Worm (Caenorhabditis elegans) whole organism, mixed stage, embryonic: ENCODE data around the gene cht-4.

ENCODE experiments used
- M03D4.4 ChIP-seq: sonication (generic microtip); optimal IDR thresholded peaks from 2 replicates; lab custom pipeline; 2017; ENCODE audit warnings: mild to moderate bottlenecking, missing genetic modification characterization, missing compliant biosample characterization
- blmp-1 ChIP-seq: fragments of 150-350 bp; optimal IDR thresholded peaks from 2 replicates; lab custom pipeline; 2014; ENCODE audit warnings: missing biosample characterization, missing genetic modification characterization
- ceh-39 ChIP-seq: fragments of 150-350 bp; optimal IDR thresholded peaks from 2 replicates; lab custom pipeline; 2014; ENCODE audit warnings: missing biosample characterization, missing genetic modification characterization
- ceh-43 ChIP-seq: fragments of 200-800 bp; sonication (Bioruptor generic); optimal IDR thresholded peaks from 2 replicates; lab custom pipeline; 2018; ENCODE audit warnings: mild to moderate bottlenecking, missing genetic modification characterization, moderate library complexity, missing compliant biosample characterization
- ceh-83 ChIP-seq: fragments of 200-800 bp; sonication (Bioruptor generic); optimal IDR thresholded peaks from 2 replicates; lab custom pipeline; 2018; ENCODE audit warnings: mild to moderate bottlenecking, missing genetic modification characterization, missing compliant biosample characterization
- ces-1 ChIP-seq: fragments of 150-350 bp; optimal IDR thresholded peaks from 2 replicates; lab custom pipeline; 2014; ENCODE audit warnings: missing biosample characterization, missing genetic modification reagents, missing genetic modification characterization
- cnd-1 ChIP-seq: fragments of 200-800 bp; sonication (Bioruptor generic); optimal IDR thresholded peaks from 2 replicates; lab custom pipeline; 2018; ENCODE audit warnings: mild to moderate bottlenecking, missing genetic modification characterization, missing compliant biosample characterization
- drap-1 ChIP-seq: fragments of 200-800 bp; sonication (Bioruptor generic); optimal IDR thresholded peaks from 3 replicates; lab custom pipeline; 2018; ENCODE audit warnings: mild to moderate bottlenecking, missing genetic modification characterization, missing compliant biosample characterization
- elt-1 ChIP-seq: sonication (generic microtip); optimal IDR thresholded peaks from 2 replicates; lab custom pipeline; 2017; ENCODE audit warnings: missing genetic modification characterization, mild to moderate bottlenecking, missing compliant biosample characterization, antibody characterized with exemption, moderate library complexity, borderline replicate concordance; ENCODE audit not compliant: insufficient read depth
- elt-3 ChIP-seq: fragments of 150-350 bp; optimal IDR thresholded peaks from 2 replicates; lab custom pipeline; 2014; ENCODE audit warnings: missing biosample characterization, missing genetic modification characterization
- flh-1 ChIP-seq: fragments of 200-800 bp; sonication (Bioruptor generic); optimal IDR thresholded peaks from 2 replicates; lab custom pipeline; 2018; ENCODE audit warnings: mild to moderate bottlenecking, missing genetic modification characterization, moderate library complexity, missing compliant biosample characterization
- ham-2 ChIP-seq: fragments of 200-800 bp; sonication (Bioruptor generic); optimal IDR thresholded peaks from 2 replicates; lab custom pipeline; 2018; ENCODE audit warnings: mild to moderate bottlenecking, missing genetic modification characterization, missing compliant biosample characterization
- hlh-1 ChIP-seq: fragments of 150-350 bp; optimal IDR thresholded peaks from 2 replicates; lab custom pipeline; 2014; ENCODE audit warnings: missing biosample characterization, missing genetic modification reagents, missing genetic modification characterization
- lin-13 ChIP-seq: fragments of 150-350 bp; optimal IDR thresholded peaks from 2 replicates; lab custom pipeline; 2014; ENCODE audit warnings: missing biosample characterization, missing genetic modification characterization
- lin-32 ChIP-seq: fragments of 200-800 bp; sonication (Bioruptor generic); optimal IDR thresholded peaks from 2 replicates; lab custom pipeline; 2018; ENCODE audit warnings: mild to moderate bottlenecking, missing genetic modification characterization, missing compliant biosample characterization
- lsy-2 ChIP-seq: fragments of 150-350 bp; optimal IDR thresholded peaks from 2 replicates; lab custom pipeline; 2014; ENCODE audit warnings: missing biosample characterization, missing genetic modification characterization
- mab-5 ChIP-seq: fragments of 150-350 bp; optimal IDR thresholded peaks from 2 replicates; lab custom pipeline; 2014; ENCODE audit warnings: missing biosample characterization, missing genetic modification characterization
- mep-1 ChIP-seq: fragments of 150-350 bp; optimal IDR thresholded peaks from 2 replicates; lab custom pipeline; 2017; ENCODE audit warnings: missing biosample characterization, missing genetic modification reagents, missing genetic modification characterization, inconsistent platforms
- mls-2 ChIP-seq: sonication (generic microtip); optimal IDR thresholded peaks from 2 replicates; lab custom pipeline; 2016; ENCODE audit warnings: mild to moderate bottlenecking, missing genetic modification characterization, moderate library complexity, missing compliant biosample characterization
- nhr-2 ChIP-seq: fragments of 150-350 bp; optimal IDR thresholded peaks from 2 replicates; lab custom pipeline; 2014; ENCODE audit warnings: missing biosample characterization, missing genetic modification characterization
- nhr-237 ChIP-seq: fragments of 150-350 bp; optimal IDR thresholded peaks from 2 replicates; lab custom pipeline; 2014; ENCODE audit warnings: missing biosample characterization, missing genetic modification characterization
- nhr-28 ChIP-seq: fragments of 150-350 bp; optimal IDR thresholded peaks from 2 replicates; lab custom pipeline; 2014; ENCODE audit warnings: missing biosample characterization, missing genetic modification characterization
- nhr-76 ChIP-seq: sonication (generic microtip); optimal IDR thresholded peaks from 2 replicates; lab custom pipeline; 2017; ENCODE audit warnings: missing biosample characterization, missing genetic modification characterization
- snpc-4 ChIP-seq: fragments of 150-350 bp; optimal IDR thresholded peaks from 2 replicates; lab custom pipeline; 2014; ENCODE audit warnings: missing biosample characterization, missing genetic modification characterization
- sptf-1 ChIP-seq: sonication (generic microtip); optimal IDR thresholded peaks from 2 replicates; lab custom pipeline; 2017; ENCODE audit warnings: mild to moderate bottlenecking, missing genetic modification characterization, moderate library complexity, missing compliant biosample characterization
- tbx-8 ChIP-seq: fragments of 200-800 bp; sonication (Bioruptor generic); optimal IDR thresholded peaks from 2 replicates; lab custom pipeline; 2018; ENCODE audit warnings: mild to moderate bottlenecking, missing genetic modification characterization, moderate library complexity, missing compliant biosample characterization
- unc-120 ChIP-seq: sonication (generic microtip); optimal IDR thresholded peaks from 2 replicates; lab custom pipeline; 2017; ENCODE audit warnings: missing genetic modification characterization, missing compliant biosample characterization; ENCODE audit not compliant: poor library complexity, severe bottlenecking
- unc-39 ChIP-seq: fragments of 150-350 bp; optimal IDR thresholded peaks from 2 replicates; lab custom pipeline; 2014; ENCODE audit warnings: missing biosample characterization, missing genetic modification characterization
- unc-62 ChIP-seq: fragments of 150-350 bp; optimal IDR thresholded peaks from 2 replicates; lab custom pipeline; 2014; ENCODE audit warnings: missing biosample characterization, missing genetic modification reagents, missing genetic modification characterization
- zip-8 ChIP-seq: fragments of 150-350 bp; optimal IDR thresholded peaks from 2 replicates; lab custom pipeline; 2014; ENCODE audit warnings: missing biosample characterization, missing genetic modification characterization
- ztf-11 ChIP-seq: fragments of 150-350 bp; optimal IDR thresholded peaks from 2 replicates; lab custom pipeline; 2014; ENCODE audit warnings: missing biosample characterization, missing genetic modification characterization

cht-4 gene

ce11 chrIII:1652925-1653324 is 4.4 kb downstream of the cht-4 start:
- TF ChIP-seq ceh-43 (GFP tag; lab: Kevin White, UChicago) (no peak), hlh-1 (no peak), ceh-39 (tag; lab: Kevin White, UChicago) (no peak), mls-2 (no peak), mep-1 (tag; lab: Kevin White, UChicago) (no peak), unc-62 (GFP tag; lab: Kevin White, UChicago) (no peak), unc-39 (tag; lab: Kevin White, UChicago) (no peak), lin-13 (tag; lab: Kevin White, UChicago) (no peak), zip-8 (tag; lab: Kevin White, UChicago) (no peak), nhr-237 (tag; lab: Kevin White, UChicago) (no peak), nhr-76 (tag; lab: Kevin White, UChicago) (no peak), drap-1 (GFP tag; lab: Kevin White, UChicago) (no peak), ces-1 (GFP tag; lab: Kevin White, UChicago) (no peak), snpc-4 (no peak), lsy-2 (tag; lab: Kevin White, UChicago) (no peak), unc-120 (no peak), ceh-83 (GFP tag; lab: Kevin White, UChicago) (no peak), tbx-8 (GFP tag; lab: Kevin White, UChicago) (no peak)

- TF ChIP-seq mab-5 (tag; lab: Kevin White, UChicago) (no peak), lin-13 (tag; lab: Kevin White, UChicago) (no peak), elt-1 (no peak), ces-1 (GFP tag; lab: Kevin White, UChicago) (no peak), nhr-28 (tag; lab: Kevin White, UChicago) (no peak), unc-120 (no peak), lin-32 (GFP tag; lab: Kevin White, UChicago) (no peak), M03D4.4 (tag; lab: Kevin White, UChicago) (no peak), unc-62 (GFP tag; lab: Kevin White, UChicago) (no peak), flh-1 (GFP tag; lab: Kevin White, UChicago) (no peak), ztf-11 (tag; lab: Kevin White, UChicago) (no peak), blmp-1 (tag; lab: Kevin White, UChicago) (no peak), mls-2 (no peak), lsy-2 (tag; lab: Kevin White, UChicago) (no peak), cnd-1 (tag; lab: Kevin White, UChicago) (no peak), zip-8 (tag; lab: Kevin White, UChicago) (no peak), ceh-43 (GFP tag; lab: Kevin White, UChicago) (no peak), hlh-1 (no peak)
These were observed 5.1 kb downstream of the cht-4 start, which contains the start of gene Y22D7AL.1 for ce11 chrIII:1652181-1652580. Gene Y22D7AL.1 (plus strand): TSS chrIII:1652481.

ce11 chrIII:1641163-1641562 is 16.1 kb downstream of the cht-4 start, which contains the start of gene Y22D7AL.3:
Gene Y22D7AL.3 (plus strand): TSS chrIII:1641463.
- no peak for TF ChIP-seq blmp-1 (tag; lab: Kevin White, UChicago)
- TF ChIP-seq drap-1 (GFP tag; lab: Kevin White, UChicago), result no peak

ce11 chrIII:1638345-1638744 is 18.9 kb downstream of the cht-4 start:
- TF ChIP-seq ham-2 (no peak), sptf-1 (tag; lab: Kevin White, UChicago) (no peak), elt-1 (no peak)

ce11 chrIII:1634270-1634669 is 23.0 kb downstream of the cht-4 start, which contains the start of gene Y22D7AL.11:
Gene Y22D7AL.11 (minus strand): TSS chrIII:1634370.
- TF ChIP-seq elt-3 (tag; lab: Kevin White, UChicago) (no peak), elt-1 (no peak), unc-120 (no peak), nhr-76 (tag; lab: Kevin White, UChicago) (no peak), M03D4.4 (tag; lab: Kevin White, UChicago) (no peak), hlh-1 (no peak), ceh-39 (tag; lab: Kevin White, UChicago) (no peak), unc-62 (GFP tag; lab: Kevin White, UChicago) (no peak), flh-1 (GFP tag; lab: Kevin White, UChicago) (no peak), lsy-2 (tag; lab: Kevin White, UChicago) (no peak), nhr-237 (tag; lab: Kevin White, UChicago) (no peak), nhr-2 (tag; lab: Kevin White, UChicago) (no peak), tbx-8 (GFP tag; lab: Kevin White, UChicago) (no peak), ceh-43 (GFP tag; lab: Kevin White, UChicago) (no peak), mab-5 (tag; lab: Kevin White, UChicago) (no peak), blmp-1 (tag; lab: Kevin White, UChicago) (no peak)
